Fruit fly (Drosophila melanogaster): ENCODE results near the gene CG32104.

DNA sequence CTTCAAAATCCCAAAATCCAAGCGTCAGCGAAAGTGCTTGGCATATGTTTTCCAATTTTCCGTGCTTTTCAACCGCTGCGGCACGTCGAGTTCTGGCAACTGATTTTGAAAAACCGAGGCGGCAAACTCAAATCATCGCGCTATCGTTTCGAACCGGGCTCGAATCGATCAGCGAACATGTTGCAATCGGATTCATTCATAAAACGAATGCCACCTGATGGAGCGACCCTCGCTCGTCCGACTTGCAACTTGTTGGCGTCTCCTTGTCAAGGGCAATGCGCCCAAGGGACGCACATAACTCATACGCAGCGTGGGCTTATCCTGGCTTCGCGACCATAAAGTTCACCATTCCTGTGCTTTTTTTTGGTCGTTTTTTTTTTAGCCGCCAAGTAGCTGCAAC is 47.7 kb downstream of the CG32104 start, which contains the start of gene CrzR:
- TF ChIP-seq Dfd (GFP tag; optimal IDR thresholded peaks at IDR 0.05) (no peak), Vsx2 (GFP tag; optimal IDR thresholded peaks at IDR 0.05; ENCODE audit: partially characterized antibody) (no peak), pan (optimal IDR thresholded peaks at IDR 0.05) (no peak), Hr78 (GFP tag; optimal IDR thresholded peaks at IDR 0.05) (no peak)

Data from whole organism, wandering third instar larva.